Worm (Caenorhabditis elegans) whole organism, early embryonic: ENCODE measurements around the gene F28B12.6.

Source experiments
- B0310.2 ChIP-seq: sonication (generic microtip); optimal IDR thresholded peaks from 2 replicates; lab custom pipeline; 2016; ENCODE audit warnings: mild to moderate bottlenecking, missing genetic modification characterization, missing compliant biosample characterization
- F13C5.2 ChIP-seq: sonication (generic microtip); optimal IDR thresholded peaks from 2 replicates; lab custom pipeline; 2017; ENCODE audit warnings: mild to moderate bottlenecking, missing genetic modification characterization, inconsistent platforms, missing compliant biosample characterization
- aly-1 ChIP-seq: sonication (generic microtip); optimal IDR thresholded peaks from 2 replicates; lab custom pipeline; 2016; ENCODE audit warnings: missing genetic modification characterization, missing compliant biosample characterization
- ama-1 ChIP-seq: fragments of 150-350 bp; optimal IDR thresholded peaks from 2 replicates; lab custom pipeline; 2014
- ceh-13 ChIP-seq: fragments of 200-800 bp; sonication (Bioruptor generic); optimal IDR thresholded peaks from 2 replicates; lab custom pipeline; 2018; ENCODE audit warnings: mild to moderate bottlenecking, missing genetic modification characterization, missing compliant biosample characterization
- ceh-36 ChIP-seq: sonication (generic microtip); optimal IDR thresholded peaks from 2 replicates; lab custom pipeline; 2016; ENCODE audit warnings: missing genetic modification characterization, inconsistent platforms, missing compliant biosample characterization
- ets-7 ChIP-seq: sonication (generic microtip); optimal IDR thresholded peaks from 2 replicates; lab custom pipeline; 2016; ENCODE audit warnings: missing genotype, missing genetic modification characterization, missing compliant biosample characterization
- flt-1 ChIP-seq: fragments of 200-800 bp; sonication (Bioruptor generic); IDR thresholded peaks from 2 replicates; pipeline ENCODE4 v1.3.6; 2022; ENCODE audit warnings: missing genetic modification characterization, missing compliant biosample characterization
- hmbx-1 ChIP-seq: sonication (generic microtip); optimal IDR thresholded peaks from 2 replicates; lab custom pipeline; 2016; ENCODE audit warnings: mild to moderate bottlenecking, missing genetic modification characterization, missing compliant biosample characterization
- hmg-4 ChIP-seq: fragments of 200-800 bp; sonication (Bioruptor generic); optimal IDR thresholded peaks from 2 replicates; lab custom pipeline; 2018; ENCODE audit warnings: mild to moderate bottlenecking, missing genetic modification characterization, missing compliant biosample characterization
- hnd-1 ChIP-seq: sonication (generic microtip); optimal IDR thresholded peaks from 2 replicates; lab custom pipeline; 2016; ENCODE audit warnings: missing genetic modification characterization, missing compliant biosample characterization
- pes-1 ChIP-seq: fragments of 200-800 bp; sonication (Bioruptor generic); IDR thresholded peaks from 2 replicates; pipeline ENCODE4 v1.3.6; 2022; ENCODE audit warnings: missing genetic modification reagents, missing genetic modification characterization, missing compliant biosample characterization
- scrt-1 ChIP-seq: fragments of 200-800 bp; sonication (Bioruptor generic); IDR thresholded peaks from 2 replicates; pipeline ENCODE4 v1.3.6; 2022; ENCODE audit warnings: missing genetic modification characterization, missing compliant biosample characterization
- sea-1 ChIP-seq: fragments of 200-800 bp; sonication (Bioruptor generic); conservative IDR thresholded peaks from 2 replicates; pipeline ENCODE4 v1.3.6; 2022; ENCODE audit warnings: missing genetic modification characterization, missing compliant biosample characterization
- tbx-11 ChIP-seq: fragments of 200-800 bp; sonication (Bioruptor generic); IDR thresholded peaks from 2 replicates; pipeline ENCODE4 v1.3.6; 2022; ENCODE audit warnings: missing genetic modification characterization, missing compliant biosample characterization
- tbx-37 ChIP-seq: fragments of 200-800 bp; sonication (Bioruptor generic); conservative IDR thresholded peaks from 2 replicates; pipeline ENCODE4 v1.3.6; 2022; ENCODE audit warnings: missing genetic modification reagents, missing genetic modification characterization, missing compliant biosample characterization
- tra-4 ChIP-seq: sonication (generic microtip); optimal IDR thresholded peaks from 2 replicates; lab custom pipeline; 2017; ENCODE audit warnings: missing genetic modification characterization, missing compliant biosample characterization

Gene F28B12.6

DNA sequence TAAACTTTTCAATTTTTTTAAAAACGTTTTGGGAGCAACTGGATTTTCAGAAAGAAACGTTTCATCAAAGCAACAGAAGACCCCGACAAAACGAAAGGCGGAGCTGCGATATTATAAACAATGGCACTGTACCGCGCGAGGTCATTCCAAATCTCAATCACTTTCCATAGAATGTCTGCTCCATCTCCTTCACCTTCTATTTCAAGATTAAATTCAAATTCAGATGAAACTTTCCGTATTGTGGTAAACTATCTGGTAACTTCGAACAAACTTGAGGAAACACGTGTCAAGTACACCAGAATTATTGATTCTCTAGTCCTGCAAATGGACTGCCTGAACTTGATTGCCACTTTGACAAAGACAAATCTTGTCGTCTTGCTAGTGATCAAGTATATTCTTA is at the start of gene F28B12.6:
F28B12.6 (plus strand) TSS at position 49 of the 400 bp plus-strand sequence.
- peak; percentile 24 for TF ChIP-seq ama-1
- TF ChIP-seq flt-1 (GFP tag; lab: Robert Waterston, UW) = no peak

DNA sequence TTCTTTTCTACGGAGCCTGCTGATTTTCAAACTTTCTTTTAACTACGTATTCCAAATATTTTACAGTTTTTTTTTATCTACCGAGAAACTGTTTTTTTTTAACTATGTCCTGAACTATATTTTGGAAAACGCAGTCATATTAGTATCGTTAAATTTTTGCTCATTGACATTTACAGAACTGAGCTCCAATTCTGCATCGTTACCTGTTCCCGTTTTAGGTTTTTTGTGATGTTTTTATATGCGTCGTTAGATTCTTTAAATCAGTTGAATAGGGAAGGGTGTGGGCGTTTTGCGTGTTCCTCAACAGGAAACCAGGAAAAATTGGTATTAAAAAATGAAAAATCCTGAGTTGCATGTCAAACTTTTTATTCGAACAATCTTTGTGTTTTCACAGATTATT is 47.9 kb upstream of the F28B12.6 start:
- TF ChIP-seq tra-4 (tag; lab: Kevin White, UChicago) (no peak), B0310.2 (tag; lab: Kevin White, UChicago) (no peak), scrt-1 (GFP tag; lab: Robert Waterston, UW) (no peak), ets-7 (tag; lab: Kevin White, UChicago) (no peak), tbx-37 (no peak), aly-1 (tag; lab: Kevin White, UChicago) (no peak), sea-1 (GFP tag; lab: Robert Waterston, UW) (no peak), flt-1 (GFP tag; lab: Robert Waterston, UW) (no peak), ceh-36 (tag; lab: Kevin White, UChicago) (no peak), pes-1 (no peak), F13C5.2 (tag; lab: Kevin White, UChicago) (no peak), ama-1 (no peak), hnd-1 (no peak), ceh-13 (no peak), hmg-4 (no peak), tbx-11 (GFP tag; lab: Robert Waterston, UW) (no peak), hmbx-1 (tag; lab: Kevin White, UChicago) (no peak)

DNA sequence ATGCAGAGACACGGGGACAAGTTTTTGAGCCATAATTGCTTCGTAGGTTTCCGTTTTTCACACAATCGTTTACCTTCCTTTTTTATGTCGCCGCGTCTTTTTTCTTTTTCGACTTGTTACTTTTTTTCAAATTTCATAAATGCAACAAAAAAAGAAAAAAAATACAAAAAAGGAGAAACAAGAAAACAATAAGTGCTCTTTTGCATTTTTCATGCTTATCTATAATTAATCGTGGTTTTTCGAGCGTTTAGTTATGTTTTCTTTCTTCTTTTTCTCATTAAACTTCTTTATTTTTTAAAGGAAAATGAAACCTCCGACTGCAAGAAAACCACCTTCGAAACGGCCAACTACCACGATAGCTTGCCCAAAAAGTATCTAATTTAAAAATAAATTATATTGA is 44.8 kb upstream of the F28B12.6 start, which contains the start of gene F59G1.4:
F59G1.4 (plus strand) TSS at position 301 of the 400 bp plus-strand sequence.
- TF ChIP-seq aly-1 (tag; lab: Kevin White, UChicago) (no peak), pes-1 (no peak), tbx-11 (GFP tag; lab: Robert Waterston, UW) (no peak), tra-4 (tag; lab: Kevin White, UChicago) (no peak)

DNA sequence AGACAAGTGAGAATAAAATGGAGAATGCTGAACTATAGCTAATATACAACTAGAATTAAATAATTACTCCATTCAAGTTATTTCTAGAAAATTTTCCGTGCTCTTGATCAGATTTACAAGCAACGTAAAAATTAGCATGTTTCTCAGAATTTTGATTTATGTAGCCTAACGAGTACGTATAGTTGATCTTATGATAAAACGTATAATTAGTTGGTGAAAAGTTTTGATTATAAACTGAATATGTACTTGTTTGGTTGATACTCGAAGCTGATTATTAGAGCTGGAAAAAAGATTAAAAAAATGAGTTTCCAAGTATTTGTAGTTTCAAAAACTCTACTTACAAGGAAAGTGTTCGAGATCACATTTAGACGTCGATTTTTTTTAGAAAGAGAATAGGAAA is 44.2 kb upstream of the F28B12.6 start:
- TF ChIP-seq scrt-1 (GFP tag; lab: Robert Waterston, UW) (no peak), aly-1 (tag; lab: Kevin White, UChicago) (no peak), hmg-4 (no peak), pes-1 (no peak), ceh-36 (tag; lab: Kevin White, UChicago) (no peak), F13C5.2 (tag; lab: Kevin White, UChicago) (no peak), hmbx-1 (tag; lab: Kevin White, UChicago) (no peak), flt-1 (GFP tag; lab: Robert Waterston, UW) (no peak), hnd-1 (no peak), tbx-11 (GFP tag; lab: Robert Waterston, UW) (no peak), ama-1 (no peak), ets-7 (tag; lab: Kevin White, UChicago) (no peak)

DNA sequence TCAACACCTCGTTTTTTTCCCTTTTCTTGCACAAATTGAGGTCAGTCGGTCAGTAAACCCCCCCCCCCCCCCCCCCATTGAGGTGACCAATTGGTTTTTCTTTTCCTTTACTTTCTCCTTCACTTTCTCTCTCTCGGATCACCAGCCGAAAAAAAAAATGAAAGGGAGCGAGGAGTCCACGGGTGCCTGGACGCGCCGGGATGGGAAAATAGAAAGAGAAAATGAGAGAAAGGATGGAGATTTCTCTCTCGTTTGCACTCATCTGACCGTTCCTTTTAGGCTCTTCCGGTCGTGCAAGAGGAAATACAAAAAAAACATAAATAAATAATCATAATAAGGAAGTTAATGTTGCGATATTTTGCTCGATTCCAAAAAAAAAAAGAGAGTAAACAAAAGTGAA is 41.6 kb upstream of the F28B12.6 start:
- no peak for TF ChIP-seq F13C5.2 (tag; lab: Kevin White, UChicago)
- TF ChIP-seq pes-1 = no peak
- TF ChIP-seq hnd-1 = no peak
- TF ChIP-seq sea-1 (GFP tag; lab: Robert Waterston, UW) = no peak
- TF ChIP-seq ceh-36 (tag; lab: Kevin White, UChicago) = no peak
- no peak for TF ChIP-seq scrt-1 (GFP tag; lab: Robert Waterston, UW)
- no peak for TF ChIP-seq aly-1 (tag; lab: Kevin White, UChicago)
- TF ChIP-seq B0310.2 (tag; lab: Kevin White, UChicago) = no peak
- TF ChIP-seq hmbx-1 (tag; lab: Kevin White, UChicago) = no peak
- no peak for TF ChIP-seq hmg-4
- TF ChIP-seq tbx-11 (GFP tag; lab: Robert Waterston, UW) = no peak
- TF ChIP-seq ets-7 (tag; lab: Kevin White, UChicago) = no peak
- TF ChIP-seq tra-4 (tag; lab: Kevin White, UChicago) = no peak
- TF ChIP-seq ama-1 = no peak
- no peak for TF ChIP-seq ceh-13
- no peak for TF ChIP-seq tbx-37
- no peak for TF ChIP-seq flt-1 (GFP tag; lab: Robert Waterston, UW)

DNA sequence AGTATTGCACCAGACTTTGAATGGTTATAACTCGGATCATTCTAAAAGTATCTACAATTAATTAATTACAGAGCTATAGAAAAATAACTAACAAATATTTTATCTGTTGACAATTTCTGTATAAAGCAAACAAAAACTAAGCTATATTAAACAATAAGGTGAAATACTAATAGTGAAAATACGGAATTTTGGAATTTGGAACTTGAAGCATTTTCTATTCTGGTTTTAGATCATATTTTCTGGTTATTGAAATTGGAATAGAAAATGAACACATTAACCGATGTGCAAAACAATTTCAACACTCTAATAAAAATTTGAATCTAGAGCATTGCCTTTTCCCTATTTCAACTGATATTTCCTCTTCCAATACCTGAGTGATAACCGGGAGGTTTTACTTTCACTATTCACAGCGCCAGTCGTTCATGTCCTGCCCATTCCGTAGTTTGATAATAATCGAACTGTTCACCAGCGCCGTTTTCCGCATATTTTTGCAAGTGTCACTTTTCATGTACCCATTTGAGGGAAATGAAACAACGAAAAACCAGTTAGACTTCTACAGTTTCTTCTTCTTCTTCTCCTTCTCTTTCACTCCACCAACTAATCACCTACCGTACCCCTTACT is 40.7 kb upstream of the F28B12.6 start:
- no peak for TF ChIP-seq flt-1 (GFP tag; lab: Robert Waterston, UW)
- TF ChIP-seq scrt-1 (GFP tag; lab: Robert Waterston, UW) = no peak
- no peak for TF ChIP-seq tbx-11 (GFP tag; lab: Robert Waterston, UW)
- TF ChIP-seq tbx-37 = no peak
- no peak for TF ChIP-seq aly-1 (tag; lab: Kevin White, UChicago)
- no peak for TF ChIP-seq ets-7 (tag; lab: Kevin White, UChicago)
- no peak for TF ChIP-seq pes-1
- TF ChIP-seq B0310.2 (tag; lab: Kevin White, UChicago) = no peak
- no peak for TF ChIP-seq sea-1 (GFP tag; lab: Robert Waterston, UW)
- no peak for TF ChIP-seq hmg-4
- no peak for TF ChIP-seq hmbx-1 (tag; lab: Kevin White, UChicago)
- no peak for TF ChIP-seq ceh-13
- no peak for TF ChIP-seq ama-1

DNA sequence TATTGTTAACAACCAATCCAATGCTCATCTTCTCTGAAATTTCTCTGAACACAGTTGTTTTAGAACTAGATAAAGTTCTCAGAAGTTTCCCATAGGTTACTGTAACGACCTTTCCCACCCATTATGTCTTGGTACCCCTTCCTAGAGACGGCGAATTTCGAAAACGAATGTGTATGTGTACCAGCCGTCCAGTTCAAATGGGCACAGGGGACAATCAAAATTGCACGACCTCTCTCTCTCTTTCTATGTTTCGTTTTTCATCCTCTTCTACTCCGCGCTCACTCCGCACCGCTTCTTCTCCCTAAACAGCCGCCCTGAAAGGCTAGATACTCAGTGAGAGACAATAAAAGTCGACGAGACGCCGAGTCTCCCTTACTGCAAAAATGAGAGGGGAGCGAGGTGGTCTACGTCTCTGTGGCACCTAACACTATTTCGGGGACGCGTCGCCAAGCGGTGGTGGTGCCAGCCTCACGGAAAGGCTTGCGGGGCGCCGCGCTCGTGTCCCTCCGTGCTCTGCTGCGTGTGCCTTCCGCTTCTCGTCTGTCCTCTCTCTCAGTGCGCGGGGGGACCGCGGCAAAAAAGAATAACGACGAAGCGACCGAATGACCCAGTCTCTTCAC is 39.1 kb upstream of the F28B12.6 start:
- TF ChIP-seq aly-1 (tag; lab: Kevin White, UChicago) = peak; percentile 34
- no peak for TF ChIP-seq tbx-37
- no peak for TF ChIP-seq scrt-1 (GFP tag; lab: Robert Waterston, UW)

DNA sequence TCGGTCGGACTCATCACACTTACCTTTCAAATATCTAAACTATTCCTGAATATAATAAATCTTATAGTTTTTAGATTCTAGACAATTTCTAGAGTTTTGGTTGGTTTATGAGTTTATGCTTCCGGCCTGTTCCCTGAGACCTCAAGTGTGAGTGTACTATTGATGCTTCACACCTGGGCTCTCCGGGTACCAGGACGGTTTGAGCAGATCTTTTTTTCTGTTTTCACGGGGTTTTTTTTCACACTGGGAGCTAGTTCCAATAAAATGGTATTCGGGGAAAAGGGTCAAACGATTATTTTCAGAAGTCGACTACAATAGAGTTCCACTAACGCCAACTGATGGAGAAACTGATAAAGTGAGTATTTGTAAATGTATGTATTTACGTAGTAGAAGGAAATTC is 38.5 kb upstream of the F28B12.6 start:
- TF ChIP-seq pes-1 (no peak), sea-1 (GFP tag; lab: Robert Waterston, UW) (no peak), tra-4 (tag; lab: Kevin White, UChicago) (no peak), tbx-37 (no peak), aly-1 (tag; lab: Kevin White, UChicago) (no peak), ceh-36 (tag; lab: Kevin White, UChicago) (no peak), ceh-13 (no peak), hmg-4 (no peak)
